Fruit fly (Drosophila melanogaster) whole organism, embryonic: ENCODE data around the gene eloF.

Experiments
- Atf3 ChIP-seq: fragments of 200-800 bp; sonication (Bioruptor generic); optimal IDR thresholded peaks from 3 replicates; lab custom pipeline; 2016; ENCODE audit warnings: missing biosample characterization, missing genetic modification characterization
- BEAF-32 ChIP-seq: fragments of 200-800 bp; sonication (Bioruptor generic); optimal IDR thresholded peaks from 3 replicates; lab custom pipeline; 2017; ENCODE audit warnings: missing biosample characterization, missing genetic modification characterization, mild to moderate bottlenecking, moderate library complexity, missing genetic modification reagents
- CG10462 ChIP-seq: fragments of 200-800 bp; sonication (Bioruptor generic); optimal IDR thresholded peaks from 2 replicates; lab custom pipeline; 2016; ENCODE audit warnings: missing biosample characterization, missing genetic modification characterization
- CG10654 ChIP-seq: fragments of 200-800 bp; sonication (Bioruptor generic); optimal IDR thresholded peaks from 2 replicates; lab custom pipeline; 2016; ENCODE audit warnings: missing biosample characterization, missing genetic modification characterization
- CG11695 ChIP-seq: fragments of 200-800 bp; sonication (Bioruptor generic); IDR thresholded peaks from 3 replicates; pipeline ENCODE4 v1.3.6; 2022; ENCODE audit warnings: missing biosample characterization, missing genetic modification characterization
- CG12659 ChIP-seq: fragments of 200-800 bp; sonication (Bioruptor generic); optimal IDR thresholded peaks from 3 replicates; lab custom pipeline; 2017; ENCODE audit warnings: mild to moderate bottlenecking, missing biosample characterization, missing genetic modification reagents, missing genetic modification characterization
- CG13123 ChIP-seq: fragments of 200-800 bp; sonication (Bioruptor generic); optimal IDR thresholded peaks from 2 replicates; lab custom pipeline; 2016; ENCODE audit warnings: missing biosample characterization, missing genetic modification characterization
- CG13287 ChIP-seq: fragments of 200-800 bp; sonication (Bioruptor generic); IDR thresholded peaks from 2 replicates; pipeline ENCODE4 v1.3.6; 2022; ENCODE audit warnings: missing biosample characterization, missing genetic modification characterization; ENCODE audit not compliant: partially characterized antibody
- CG1647 ChIP-seq: fragments of 200-800 bp; sonication (Bioruptor generic); optimal IDR thresholded peaks from 3 replicates; lab custom pipeline; 2016; ENCODE audit warnings: missing biosample characterization, missing genetic modification characterization
- CG17186 ChIP-seq: fragments of 200-800 bp; sonication (Bioruptor generic); optimal IDR thresholded peaks from 3 replicates; lab custom pipeline; 2017; ENCODE audit warnings: missing biosample characterization, missing genetic modification reagents, missing genetic modification characterization
- CG17328 ChIP-seq: fragments of 200-800 bp; sonication (Bioruptor generic); IDR thresholded peaks from 2 replicates; pipeline ENCODE4 v1.3.6; 2022; ENCODE audit warnings: missing biosample characterization, missing genetic modification characterization
- CG17359 ChIP-seq: fragments of 200-800 bp; sonication (Bioruptor generic); optimal IDR thresholded peaks from 3 replicates; lab custom pipeline; 2018; ENCODE audit warnings: missing biosample characterization, mild to moderate bottlenecking, missing genetic modification characterization, moderate library complexity
- CG2116 ChIP-seq: fragments of 200-800 bp; sonication (Bioruptor generic); optimal IDR thresholded peaks from 3 replicates; lab custom pipeline; 2018; ENCODE audit warnings: missing biosample characterization, mild to moderate bottlenecking, missing genetic modification characterization
- CG30020 ChIP-seq: fragments of 200-800 bp; optimal IDR thresholded peaks from 2 replicates; lab custom pipeline; 2019; ENCODE audit warnings: missing biosample characterization, mild to moderate bottlenecking, missing genetic modification characterization, moderate library complexity
- CG31365 ChIP-seq: fragments of 200-800 bp; sonication (Bioruptor generic); optimal IDR thresholded peaks from 2 replicates; lab custom pipeline; 2018; ENCODE audit warnings: missing biosample characterization, mild to moderate bottlenecking, missing genetic modification characterization
- CG3281 ChIP-seq: fragments of 200-800 bp; sonication (Bioruptor generic); optimal IDR thresholded peaks from 3 replicates; lab custom pipeline; 2017; ENCODE audit warnings: missing biosample characterization, mild to moderate bottlenecking, missing genetic modification characterization
- CG4282 ChIP-seq: fragments of 200-800 bp; sonication (Bioruptor generic); optimal IDR thresholded peaks from 2 replicates; lab custom pipeline; 2016; ENCODE audit warnings: missing biosample characterization, missing genetic modification characterization
- CG4617 ChIP-seq: fragments of 200-800 bp; sonication (Bioruptor generic); optimal IDR thresholded peaks from 3 replicates; lab custom pipeline; 2016; ENCODE audit warnings: missing biosample characterization, missing genetic modification characterization, borderline replicate concordance
- CG7372 ChIP-seq: fragments of 200-800 bp; sonication (Bioruptor generic); IDR thresholded peaks from 2 replicates; pipeline ENCODE4 v1.3.6; 2022; ENCODE audit warnings: missing biosample characterization, missing genetic modification characterization
- CG7745 ChIP-seq: fragments of 200-800 bp; sonication (Bioruptor generic); optimal IDR thresholded peaks from 2 replicates; lab custom pipeline; 2018; ENCODE audit warnings: missing biosample characterization, mild to moderate bottlenecking, missing genetic modification characterization, moderate library complexity
- CG8290 ChIP-seq, 3 experiments: fragments of 200-800 bp; sonication (Bioruptor generic); optimal IDR thresholded peaks; 2 replicates each; lab custom pipeline; 2016 to 2019; ENCODE audit warnings: missing biosample characterization in 3 of 3, missing genetic modification characterization in 3 of 3, mild to moderate bottlenecking in 2 of 3, moderate library complexity in 1 of 3
- Camta ChIP-seq: fragments of 200-800 bp; sonication (Bioruptor generic); optimal IDR thresholded peaks from 2 replicates; lab custom pipeline; 2016; ENCODE audit warnings: missing biosample characterization, missing genetic modification characterization
- Drgx ChIP-seq: fragments of 200-800 bp; sonication (Bioruptor generic); IDR thresholded peaks from 2 replicates; pipeline ENCODE4 v1.3.6; 2022; ENCODE audit warnings: missing biosample characterization, missing genetic modification characterization
- Oli ChIP-seq: fragments of 200-800 bp; sonication (Bioruptor generic); optimal IDR thresholded peaks from 2 replicates; lab custom pipeline; 2018; ENCODE audit warnings: missing biosample characterization, mild to moderate bottlenecking, missing genetic modification characterization, moderate library complexity
- PHDP ChIP-seq: fragments of 200-800 bp; sonication (Bioruptor generic); optimal IDR thresholded peaks from 3 replicates; lab custom pipeline; 2018; ENCODE audit warnings: missing biosample characterization, mild to moderate bottlenecking, missing genetic modification characterization, moderate library complexity
- Pdp1 ChIP-seq, 2 experiments: fragments of 200-800 bp; sonication (Bioruptor generic); optimal IDR thresholded peaks; 3 replicates each; lab custom pipeline; 2016; ENCODE audit warnings: missing biosample characterization in 2 of 2, missing genetic modification characterization in 2 of 2, mild to moderate bottlenecking in 1 of 2, moderate library complexity in 1 of 2
- Ravus ChIP-seq: fragments of 200-800 bp; sonication (Bioruptor generic); IDR thresholded peaks from 2 replicates; pipeline ENCODE4 v1.3.6; 2022; ENCODE audit warnings: missing biosample characterization, missing genetic modification characterization
- bigmax ChIP-seq: fragments of 200-800 bp; sonication (Bioruptor generic); optimal IDR thresholded peaks from 2 replicates; lab custom pipeline; 2018; ENCODE audit warnings: missing biosample characterization, mild to moderate bottlenecking, missing genetic modification characterization
- eve ChIP-seq, 2 experiments: fragments of >200 bp; optimal IDR thresholded peaks; 2 replicates each; lab custom pipeline; 2017; ENCODE audit warnings: missing biosample characterization in 2 of 2, missing genetic modification characterization in 2 of 2
- gcm ChIP-seq: fragments of 200-800 bp; sonication (Bioruptor generic); optimal IDR thresholded peaks from 2 replicates; lab custom pipeline; 2019; ENCODE audit warnings: missing biosample characterization, mild to moderate bottlenecking, missing genetic modification characterization, moderate library complexity
- gsb-n ChIP-seq: fragments of 200-800 bp; sonication (Bioruptor generic); optimal IDR thresholded peaks from 3 replicates; lab custom pipeline; 2018; ENCODE audit warnings: missing biosample characterization, mild to moderate bottlenecking, missing genetic modification characterization
- h ChIP-seq: fragments of >200 bp; optimal IDR thresholded peaks from 2 replicates; lab custom pipeline; 2017
- ham ChIP-seq: fragments of 200-800 bp; sonication (Bioruptor generic); IDR thresholded peaks from 2 replicates; pipeline ENCODE4 v1.3.6; 2022; ENCODE audit warnings: missing biosample characterization, missing genetic modification characterization
- kah ChIP-seq: fragments of 200-800 bp; sonication (Bioruptor generic); optimal IDR thresholded peaks from 2 replicates; lab custom pipeline; 2018; ENCODE audit warnings: missing biosample characterization, mild to moderate bottlenecking, missing genetic modification characterization
- ken ChIP-seq: fragments of 200-800 bp; sonication (Bioruptor generic); IDR thresholded peaks from 3 replicates; pipeline ENCODE4 v1.3.6; 2022; ENCODE audit warnings: missing biosample characterization, missing genetic modification characterization
- lola ChIP-seq, 3 experiments: fragments of >200 bp in 2 of 3; fragments of 200-800 bp in 1 of 3; sonication (Bioruptor generic) in 1 of 3; optimal IDR thresholded peaks; 2 replicates each; lab custom pipeline; 2017 to 2019; ENCODE audit warnings: missing biosample characterization in 3 of 3, missing genetic modification characterization in 3 of 3, mild to moderate bottlenecking in 1 of 3, moderate library complexity in 1 of 3
- mirr ChIP-seq: fragments of 200-800 bp; sonication (Bioruptor generic); optimal IDR thresholded peaks from 3 replicates; lab custom pipeline; 2018; ENCODE audit warnings: missing biosample characterization, mild to moderate bottlenecking, missing genetic modification characterization
- otp ChIP-seq: fragments of 200-800 bp; sonication (Bioruptor generic); IDR thresholded peaks from 3 replicates; pipeline ENCODE4, ENCODE4 v1.3.6; 2022; ENCODE audit warnings: missing biosample characterization, missing genetic modification characterization
- pb ChIP-seq: fragments of 200-800 bp; sonication (Bioruptor generic); optimal IDR thresholded peaks from 3 replicates; lab custom pipeline; 2016; ENCODE audit warnings: missing biosample characterization, missing genetic modification characterization
- sens-2 ChIP-seq: fragments of 200-800 bp; sonication (Bioruptor generic); IDR thresholded peaks from 2 replicates; pipeline ENCODE4 v1.3.6; 2022; ENCODE audit warnings: missing biosample characterization, missing genetic modification characterization
- seq ChIP-seq: fragments of 200-800 bp; sonication (Bioruptor generic); IDR thresholded peaks from 2 replicates; pipeline ENCODE4 v1.3.6; 2022; ENCODE audit warnings: missing biosample characterization, missing genetic modification characterization
- sim ChIP-seq: fragments of 200-800 bp; sonication (Bioruptor generic); IDR thresholded peaks from 2 replicates; pipeline ENCODE4 v1.3.6; 2022; ENCODE audit warnings: missing biosample characterization, missing genetic modification characterization
- sima ChIP-seq: fragments of 200-800 bp; sonication (Bioruptor generic); optimal IDR thresholded peaks from 2 replicates; lab custom pipeline; 2016; ENCODE audit warnings: missing biosample characterization, missing genetic modification characterization
- sqz ChIP-seq: fragments of 200-800 bp; sonication (Bioruptor generic); optimal IDR thresholded peaks from 3 replicates; lab custom pipeline; 2018; ENCODE audit warnings: missing biosample characterization, mild to moderate bottlenecking, missing genetic modification characterization
- sr ChIP-seq: fragments of 200-800 bp; sonication (Bioruptor generic); IDR thresholded peaks from 3 replicates; pipeline ENCODE4 v1.3.6; 2022; ENCODE audit warnings: missing biosample characterization, missing genetic modification characterization
- tap ChIP-seq: fragments of 200-800 bp; optimal IDR thresholded peaks from 3 replicates; lab custom pipeline; 2019; ENCODE audit warnings: missing biosample characterization, mild to moderate bottlenecking, missing genetic modification characterization, moderate library complexity
- vnd ChIP-seq: fragments of 200-800 bp; sonication (Bioruptor generic); IDR thresholded peaks from 3 replicates; pipeline ENCODE4 v1.3.6; 2022; ENCODE audit warnings: missing biosample characterization, missing genetic modification characterization; ENCODE audit not compliant: partially characterized antibody
- wek ChIP-seq: fragments of 200-800 bp; sonication (Bioruptor generic); optimal IDR thresholded peaks from 3 replicates; lab custom pipeline; 2018; ENCODE audit warnings: missing biosample characterization, mild to moderate bottlenecking, missing genetic modification characterization, moderate library complexity
- zen2 ChIP-seq: fragments of 200-800 bp; sonication (Bioruptor generic); IDR thresholded peaks from 3 replicates; pipeline ENCODE4 v1.3.6; 2022; ENCODE audit warnings: missing biosample characterization, missing genetic modification characterization; ENCODE audit not compliant: partially characterized antibody

eloF gene

DNA sequence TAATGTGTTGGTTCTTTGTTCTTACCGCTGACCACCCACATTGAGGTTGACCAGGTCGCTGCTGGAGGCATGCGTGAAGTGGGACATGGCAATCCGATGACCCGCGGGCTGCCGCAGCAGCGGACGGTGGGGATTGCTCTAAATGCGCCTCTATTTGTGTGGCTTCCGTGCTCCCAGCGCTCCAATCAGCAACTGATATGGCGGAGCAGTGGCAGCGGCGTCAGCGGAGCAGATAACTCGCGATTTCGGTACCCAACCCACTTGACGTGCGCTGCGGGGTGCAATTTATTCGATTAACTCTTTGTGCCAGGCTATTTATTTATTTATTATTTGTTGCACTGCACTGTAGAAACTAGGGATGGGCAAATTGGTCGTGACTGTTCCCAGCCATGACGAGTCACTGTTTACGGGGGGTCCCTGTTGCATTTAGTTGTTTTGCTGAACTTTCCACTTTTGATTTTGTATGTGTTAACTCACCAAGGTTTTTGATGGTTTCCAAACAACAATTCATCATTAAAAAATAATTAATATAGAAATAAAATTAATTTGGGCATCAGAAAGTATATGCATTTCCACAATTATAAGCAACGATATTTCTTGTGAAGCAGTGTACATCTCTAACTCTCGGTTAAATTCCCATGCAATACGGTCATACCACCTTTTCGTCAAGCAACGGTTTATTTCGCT is 13.2 kb upstream of the eloF start, which contains the start of the genes CG9467 and CG8526 (continued):
- TF ChIP-seq Camta (GFP tag; lab: Kevin White, UChicago) = no peak
- no peak for TF ChIP-seq sim
- TF ChIP-seq wek (GFP tag; lab: Kevin White, UChicago) = no peak
- TF ChIP-seq gsb-n (tag; lab: Kevin White, UChicago) = no peak
- TF ChIP-seq sqz (GFP tag; lab: Kevin White, UChicago) = no peak
- peak; percentile 51 for TF ChIP-seq CG17359 (tag; lab: Kevin White, UChicago)
- peak; percentile 49 for TF ChIP-seq CG7372 (GFP tag; lab: Robert Waterston, UW)
- TF ChIP-seq kah = no peak
- TF ChIP-seq pb (GFP tag; lab: Kevin White, UChicago) = no peak
- peak; percentile 37 for TF ChIP-seq Oli (tag; lab: Kevin White, UChicago)
- peak; percentile 35; the same call in 1 of the 3 replicates for TF ChIP-seq ken
- TF ChIP-seq ham = no peak
- TF ChIP-seq CG17186 (GFP tag; lab: Kevin White, UChicago) = peak; percentile 24
- no peak; the same call in 2 of the 3 replicates for TF ChIP-seq zen2
- peak; percentile 73 for TF ChIP-seq CG30020 (tag; lab: Kevin White, UChicago)
- TF ChIP-seq otp (GFP tag; lab: Robert Waterston, UW) = 0 out of 3 replicates have a peak, but pooled peaks have one; percentile 26
- no peak for TF ChIP-seq sr
- TF ChIP-seq lola (GFP tag; optimal IDR thresholded peaks at IDR 0.05; lab: Kevin White, UChicago) = peak in 1 of 3 experiments; percentile 74
- no peak for TF ChIP-seq CG4282
- TF ChIP-seq gcm = no peak
- TF ChIP-seq tap (tag; lab: Kevin White, UChicago) = no peak
- TF ChIP-seq sima (GFP tag; lab: Kevin White, UChicago) = no peak
- TF ChIP-seq seq (GFP tag; lab: Robert Waterston, UW) = no peak
- TF ChIP-seq PHDP (tag; lab: Kevin White, UChicago) = peak; percentile 50
- TF ChIP-seq CG1647 (GFP tag; lab: Kevin White, UChicago) = peak; percentile 23
- no peak for TF ChIP-seq h (lab: Kevin White, UChicago)
- TF ChIP-seq CG4617 (GFP tag; lab: Kevin White, UChicago) = peak; percentile 80
- TF ChIP-seq bigmax (GFP tag; lab: Kevin White, UChicago) = no peak
- no peak for TF ChIP-seq Ravus (GFP tag; lab: Robert Waterston, UW)
- TF ChIP-seq CG12659 (GFP tag; lab: Kevin White, UChicago) = peak; percentile 75
- TF ChIP-seq CG2116 (GFP tag; lab: Kevin White, UChicago) = peak; percentile 77
- no peak for TF ChIP-seq CG17328 (GFP tag; lab: Robert Waterston, UW)
- peak; percentile 23; the same call in 1 of the 3 replicates for TF ChIP-seq CG11695 (GFP tag; lab: Robert Waterston, UW)
- TF ChIP-seq eve (GFP tag; optimal IDR thresholded peaks at IDR 0.05; lab: Kevin White, UChicago) = no peak
- TF ChIP-seq CG7745 (tag; lab: Kevin White, UChicago) = no peak
- TF ChIP-seq Pdp1 (GFP tag; optimal IDR thresholded peaks at IDR 0.05; lab: Kevin White, UChicago) = no peak
- TF ChIP-seq CG8290 (GFP tag; optimal IDR thresholded peaks at IDR 0.05; lab: Kevin White, UChicago) = peak; percentile 60
- TF ChIP-seq CG8290 (tag; optimal IDR thresholded peaks at IDR 0.05; lab: Kevin White, UChicago) = no peak
- peak; percentile 59 for TF ChIP-seq CG3281 (GFP tag; lab: Kevin White, UChicago)
- TF ChIP-seq mirr (GFP tag; lab: Kevin White, UChicago) = no peak
- TF ChIP-seq CG13123 (GFP tag; lab: Kevin White, UChicago) = no peak
- TF ChIP-seq Drgx (GFP tag; lab: Robert Waterston, UW) = no peak
- TF ChIP-seq Atf3 (GFP tag; lab: Kevin White, UChicago) = no peak
- TF ChIP-seq sens-2 (GFP tag; lab: Robert Waterston, UW) = 0 out of 2 replicates have a peak, but pooled peaks have one; percentile 9
- TF ChIP-seq CG10462 (GFP tag; lab: Kevin White, UChicago) = peak; percentile 84
- no peak for TF ChIP-seq CG31365 (tag; lab: Kevin White, UChicago)
- peak; percentile 73 for TF ChIP-seq vnd (GFP tag; lab: Robert Waterston, UW)
- TF ChIP-seq CG13287 = peak; percentile 84
- peak; percentile 50 for TF ChIP-seq CG10654 (GFP tag; lab: Kevin White, UChicago)
- TF ChIP-seq BEAF-32 (GFP tag; lab: Kevin White, UChicago) = peak; percentile 89
